Worm (Caenorhabditis elegans): ENCODE measurements around the gene rpl-36.
A peak's percentile ranks its signal among the peaks of the same experiment; 100 is the strongest.

Gene rpl-36

ce11 chrIII:7216226-7216625 is 36.2 kb downstream of the rpl-36 start, which contains the start of gene R151.1:
Gene R151.1 (plus strand): TSS chrIII:7216526.
- TF ChIP-seq ztf-6 (GFP tag; IDR thresholded peaks at IDR 0.05) (no peak), tlf-1 (GFP tag; optimal IDR thresholded peaks at IDR 0.05) (no peak), bed-2 (GFP tag; IDR thresholded peaks at IDR 0.05) (no peak), F55B11.4 (tag; optimal IDR thresholded peaks at IDR 0.05; ENCODE audit: borderline replicate concordance, insufficient read depth) (no peak)

ce11 chrIII:7216924-7217521 is 37.0 kb downstream of the rpl-36 start:
- no peak for TF ChIP-seq F22D6.2 (tag; optimal IDR thresholded peaks at IDR 0.05)
- peak; percentile 5 for TF ChIP-seq K12H6.12 (tag; optimal IDR thresholded peaks at IDR 0.05)
- TF ChIP-seq hmg-1.2 (GFP tag; IDR thresholded peaks at IDR 0.05): peak; percentile 24; the same call in 1 of the 2 replicates

- TF ChIP-seq madf-6 (GFP tag; IDR thresholded peaks at IDR 0.05) (peak; percentile 55), sptf-2 (GFP tag; optimal IDR thresholded peaks at IDR 0.05) (no peak), chd-7 (tag; optimal IDR thresholded peaks at IDR 0.05) (no peak), efl-1 (GFP tag; optimal IDR thresholded peaks at IDR 0.05) (no peak), pbrm-1 (GFP tag; IDR thresholded peaks at IDR 0.05) (no peak), somi-1 (GFP tag; optimal IDR thresholded peaks at IDR 0.05) (no peak), ztf-18 (tag; optimal IDR thresholded peaks at IDR 0.05) (no peak), F22D6.2 (tag; optimal IDR thresholded peaks at IDR 0.05) (no peak), mes-4 (tag; optimal IDR thresholded peaks at IDR 0.05) (no peak), zfh-2 (GFP tag; conservative IDR thresholded peaks at IDR 0.05) (no peak), hsf-1 (GFP tag; IDR thresholded peaks at IDR 0.05) (no peak), lin-35 (GFP tag; optimal IDR thresholded peaks at IDR 0.05) (no peak), snpc-4 (GFP tag; optimal IDR thresholded peaks at IDR 0.05) (no peak), snpc-4 (tag; optimal IDR thresholded peaks at IDR 0.05) (no peak), C06A6.2 (GFP tag; conservative IDR thresholded peaks at IDR 0.05) (no peak), lsy-27 (tag; optimal IDR thresholded peaks at IDR 0.05; ENCODE audit: borderline replicate concordance, insufficient read depth) (no peak), ztf-28 (GFP tag; IDR thresholded peaks at IDR 0.05) (no peak), Y56A3A.18 (GFP tag; IDR thresholded peaks at IDR 0.05) (0 out of 2 replicates have a peak, but pooled peaks have one; percentile 37), B0035.1 (tag; optimal IDR thresholded peaks at IDR 0.05) (no peak), Y53F4B.3 (GFP tag; IDR thresholded peaks at IDR 0.05) (no peak), F39B2.1 (GFP tag; IDR thresholded peaks at IDR 0.05) (no peak), snpc-1.1 (tag; optimal IDR thresholded peaks at IDR 0.05; ENCODE audit: insufficient read depth) (no peak), ceh-27 (GFP tag; optimal IDR thresholded peaks at IDR 0.05) (no peak), Y53G8AR.9 (GFP tag; conservative IDR thresholded peaks at IDR 0.05) (no peak), ccch-3 (GFP tag; optimal IDR thresholded peaks at IDR 0.05) (no peak), unc-62 (GFP tag; optimal IDR thresholded peaks at IDR 0.05) (no peak), F33H1.4 (GFP tag; IDR thresholded peaks at IDR 0.05) (peak; percentile 64; the same call in 1 of the 2 replicates), ceh-79 (tag; optimal IDR thresholded peaks at IDR 0.05) (no peak), Y67H2A.10 (GFP tag; conservative IDR thresholded peaks at IDR 0.05) (no peak), attf-6 (GFP tag; IDR thresholded peaks at IDR 0.05) (no peak), him-1 (tag; optimal IDR thresholded peaks at IDR 0.05) (peak; percentile 77), madf-3 (GFP tag; IDR thresholded peaks at IDR 0.05) (no peak), F57A8.1 (GFP tag; optimal IDR thresholded peaks at IDR 0.05) (no peak), let-526 (GFP tag; IDR thresholded peaks at IDR 0.05) (no peak), mel-28 (tag; optimal IDR thresholded peaks at IDR 0.05; ENCODE audit: borderline replicate concordance) (no peak), hlh-26 (GFP tag; conservative IDR thresholded peaks at IDR 0.05) (no peak), attf-5 (GFP tag; optimal IDR thresholded peaks at IDR 0.05) (no peak), cebp-2 (GFP tag; IDR thresholded peaks at IDR 0.05) (no peak)
These were observed 41.1 kb downstream of the rpl-36 start for ce11 chrIII:7221103-7221502.
